Fruit fly (Drosophila melanogaster): ENCODE results near the gene kek3.

Gene kek3

dm6 chr2L:15629596-15630168 is 77.2 kb downstream of the kek3 start, which contains the start of gene CG18480 (continued):
- TF ChIP-seq CG7928 (GFP tag; optimal IDR thresholded peaks at IDR 0.05) (no peak), D (optimal IDR thresholded peaks at IDR 0.05) (no peak), D (GFP tag; optimal IDR thresholded peaks at IDR 0.05) (no peak), Ravus (GFP tag; IDR thresholded peaks at IDR 0.05) (no peak), sim (GFP tag; IDR thresholded peaks at IDR 0.05) (no peak), pros (GFP tag; optimal IDR thresholded peaks at IDR 0.05) (no peak), lbe (GFP tag; optimal IDR thresholded peaks at IDR 0.05) (no peak), schlank (tag; optimal IDR thresholded peaks at IDR 0.05) (no peak), nerfin-2 (GFP tag; IDR thresholded peaks at IDR 0.05; ENCODE audit: partially characterized antibody) (no peak), fd96Cb (tag; optimal IDR thresholded peaks at IDR 0.05) (no peak), klu (GFP tag; IDR thresholded peaks at IDR 0.05) (no peak), CG34376 (GFP tag; optimal IDR thresholded peaks at IDR 0.05) (peak; percentile 29), CG2202 (tag; optimal IDR thresholded peaks at IDR 0.05) (no peak), sr (GFP tag; IDR thresholded peaks at IDR 0.05) (no peak), Sin3A (optimal IDR thresholded peaks at IDR 0.05) (no peak), gro (GFP tag; optimal IDR thresholded peaks at IDR 0.05) (no peak), ems (GFP tag; optimal IDR thresholded peaks at IDR 0.05) (no peak), Ada2b (GFP tag; IDR thresholded peaks at IDR 0.05) (no peak), CG6854 (GFP tag; optimal IDR thresholded peaks at IDR 0.05) (no peak), unpg (GFP tag; optimal IDR thresholded peaks at IDR 0.05) (no peak), BtbVII (GFP tag; optimal IDR thresholded peaks at IDR 0.05) (no peak), sd (tag; optimal IDR thresholded peaks at IDR 0.05) (no peak), Rfx (GFP tag; IDR thresholded peaks at IDR 0.05) (peak; percentile 83), ham (GFP tag; IDR thresholded peaks at IDR 0.05) (no peak), peb (GFP tag; IDR thresholded peaks at IDR 0.05) (no peak), CG10543 (GFP tag; optimal IDR thresholded peaks at IDR 0.05) (peak; percentile 62), Camta (GFP tag; optimal IDR thresholded peaks at IDR 0.05) (no peak), CG16813 (GFP tag; IDR thresholded peaks at IDR 0.05; ENCODE audit: partially characterized antibody) (no peak), CG8924 (tag; optimal IDR thresholded peaks at IDR 0.05) (no peak), Adf1 (GFP tag; IDR thresholded peaks at IDR 0.05) (peak; percentile 26; the same call in 1 of the 2 replicates), hkb (optimal IDR thresholded peaks at IDR 0.05) (no peak), hkb (GFP tag; IDR thresholded peaks at IDR 0.05) (no peak), Lhr (GFP tag; optimal IDR thresholded peaks at IDR 0.05) (no peak), jigr1 (GFP tag; IDR thresholded peaks at IDR 0.05) (no peak), HLH3B (GFP tag; IDR thresholded peaks at IDR 0.05) (0 out of 2 replicates have a peak, but pooled peaks have one; percentile 44), CG8359 (GFP tag; optimal IDR thresholded peaks at IDR 0.05; ENCODE audit: borderline replicate concordance) (no peak), zfh2 (GFP tag; optimal IDR thresholded peaks at IDR 0.05) (peak; percentile 58), az2 (GFP tag; optimal IDR thresholded peaks at IDR 0.05) (peak; percentile 46), CG7271 (tag; optimal IDR thresholded peaks at IDR 0.05) (no peak), dati (GFP tag; IDR thresholded peaks at IDR 0.05) (no peak), CG13424 (tag; optimal IDR thresholded peaks at IDR 0.05) (no peak), CG12219 (GFP tag; optimal IDR thresholded peaks at IDR 0.05) (peak; percentile 41), CG10462 (GFP tag; optimal IDR thresholded peaks at IDR 0.05) (no peak), Sry-β (GFP tag; optimal IDR thresholded peaks at IDR 0.05) (no peak), sqz (GFP tag; optimal IDR thresholded peaks at IDR 0.05) (peak; percentile 87), CG2129 (GFP tag; IDR thresholded peaks at IDR 0.05; ENCODE audit: partially characterized antibody) (no peak), cad (GFP tag; optimal IDR thresholded peaks at IDR 0.05) (no peak), CG4854 (GFP tag; optimal IDR thresholded peaks at IDR 0.05) (no peak), CTCF (GFP tag; optimal IDR thresholded peaks at IDR 0.05) (no peak), phol (tag; optimal IDR thresholded peaks at IDR 0.05) (no peak), CG3065 (GFP tag; optimal IDR thresholded peaks at IDR 0.05) (no peak), CG10565 (GFP tag; optimal IDR thresholded peaks at IDR 0.05) (no peak), CG2678 (tag; optimal IDR thresholded peaks at IDR 0.05) (peak; percentile 62)
